Worm (Caenorhabditis elegans) whole organism, midembryonic: ENCODE results near the gene scl-10.

Experiments
- T22C8.4 ChIP-seq: fragments of 200-800 bp; sonication (Bioruptor generic); IDR thresholded peaks from 2 replicates; pipeline ENCODE4 v1.3.6; 2022; ENCODE audit warnings: missing genetic modification characterization, missing compliant biosample characterization
- cog-1 ChIP-seq: sonication (generic microtip); optimal IDR thresholded peaks from 2 replicates; lab custom pipeline; 2016; ENCODE audit warnings: missing genetic modification characterization, missing compliant biosample characterization
- flt-1 ChIP-seq: fragments of 200-800 bp; sonication (Bioruptor generic); IDR thresholded peaks from 2 replicates; pipeline ENCODE4 v1.3.6; 2022; ENCODE audit warnings: missing genetic modification characterization, missing compliant biosample characterization
- klf-2 ChIP-seq: fragments of 200-800 bp; sonication (Bioruptor generic); conservative IDR thresholded peaks from 2 replicates; pipeline ENCODE4 v1.3.6; 2022; ENCODE audit warnings: missing genetic modification reagents, missing genetic modification characterization, missing compliant biosample characterization
- tab-1 ChIP-seq: fragments of 200-800 bp; sonication (Bioruptor generic); IDR thresholded peaks from 2 replicates; pipeline ENCODE4 v1.3.6; 2022; ENCODE audit warnings: missing genetic modification characterization, missing compliant biosample characterization

DNA sequence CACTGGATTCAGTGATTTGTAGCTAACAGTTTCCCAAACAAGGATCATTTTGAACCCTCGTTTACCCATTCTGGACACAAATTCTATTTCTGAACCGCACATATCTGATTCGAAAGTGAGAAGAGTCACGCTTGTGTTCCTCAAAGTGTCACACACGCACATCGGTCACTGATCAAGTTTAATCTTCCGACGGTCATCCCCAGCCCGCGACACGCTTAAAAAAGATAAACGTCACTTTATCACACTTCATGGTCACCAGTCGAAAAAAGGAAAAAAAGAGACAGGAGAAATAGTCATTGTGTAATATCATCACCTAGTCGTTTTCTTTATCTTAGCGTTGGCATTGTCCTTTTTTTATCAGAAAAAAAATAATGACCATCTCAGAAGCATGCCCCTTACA, 29.4 kb downstream of the scl-10 start:
- TF ChIP-seq tab-1 (GFP tag; lab: Robert Waterston, UW) (no peak), flt-1 (GFP tag; lab: Robert Waterston, UW) (no peak), cog-1 (tag; lab: Kevin White, UChicago) (no peak), klf-2 (GFP tag; lab: Robert Waterston, UW) (no peak), T22C8.4 (GFP tag; lab: Robert Waterston, UW) (no peak)
